Worm (Caenorhabditis elegans) whole organism, L4 larva: ENCODE results near the gene F31E3.12.

Experiments used
- F10B5.3 ChIP-seq: sonication (generic microtip); optimal IDR thresholded peaks from 2 replicates; lab custom pipeline; 2016; ENCODE audit warnings: mild to moderate bottlenecking, missing genetic modification characterization, missing compliant biosample characterization
- ZK546.5 ChIP-seq, 2 experiments: sonication (generic microtip); optimal IDR thresholded peaks; 2 replicates each; lab custom pipeline; 2017; ENCODE audit warnings: missing biosample characterization in 2 of 2, missing genetic modification characterization in 2 of 2
- aha-1 ChIP-seq: fragments of 150-350 bp; peaks from one replicate; lab custom pipeline; 2014; ENCODE audit warnings: missing biosample characterization, missing genetic modification characterization
- ama-1 ChIP-seq: fragments of 150-350 bp; optimal IDR thresholded peaks from 2 replicates; lab custom pipeline; 2014; ENCODE audit warnings: inconsistent platforms, mixed read lengths
- daf-19 ChIP-seq: fragments of 200-800 bp; sonication (Bioruptor generic); conservative IDR thresholded peaks from 2 replicates; pipeline ENCODE4 v1.3.6; 2022; ENCODE audit warnings: missing genetic modification characterization, missing compliant biosample characterization
- duxl-1 ChIP-seq: sonication (generic microtip); optimal IDR thresholded peaks from 2 replicates; lab custom pipeline; 2016; ENCODE audit warnings: mild to moderate bottlenecking, missing genetic modification characterization, moderate library complexity, missing compliant biosample characterization; ENCODE audit not compliant: poor library complexity
- lir-3 ChIP-seq: sonication (generic microtip); optimal IDR thresholded peaks from 2 replicates; lab custom pipeline; 2016; ENCODE audit warnings: mild to moderate bottlenecking, missing genetic modification characterization, missing compliant biosample characterization
- nhr-41 ChIP-seq: fragments of 200-800 bp; sonication (Bioruptor generic); IDR thresholded peaks from 2 replicates; pipeline ENCODE4 v1.3.6; 2022; ENCODE audit warnings: missing genetic modification reagents, missing genetic modification characterization, missing compliant biosample characterization
- pha-4 ChIP-seq, 2 experiments: fragments of 150-350 bp in 1 of 2; fragments of 200-800 bp in 1 of 2; sonication (Bioruptor generic) in 1 of 2; IDR thresholded peaks in 1 of 2; optimal IDR thresholded peaks in 1 of 2; 2 replicates each; pipeline versions ENCODE4 v1.3.6 to Lab custom; 2014 to 2022; ENCODE audit warnings: missing genetic modification characterization in 2 of 2, missing genetic modification reagents in 2 of 2, missing biosample characterization in 1 of 2, missing compliant biosample characterization in 1 of 2
- set-16 ChIP-seq: fragments of 200-800 bp; sonication (Bioruptor generic); IDR thresholded peaks from 2 replicates; pipeline ENCODE4 v1.3.6; 2022; ENCODE audit warnings: missing genetic modification reagents, missing genetic modification characterization, missing compliant biosample characterization
- unc-62 ChIP-seq, 3 experiments: fragments of 150-350 bp in 1 of 3; sonication (generic microtip); optimal IDR thresholded peaks in 2 of 3; peaks in 1 of 3; 1 replicate in 1 of 3; 2 replicates in 2 of 3; lab custom pipeline; 2014 to 2017; ENCODE audit warnings: missing biosample characterization in 3 of 3, missing genetic modification characterization in 3 of 3, missing genetic modification reagents in 3 of 3, missing genotype in 1 of 3
- zag-1 ChIP-seq: fragments of 150-350 bp; optimal IDR thresholded peaks from 2 replicates; lab custom pipeline; 2014; ENCODE audit warnings: missing biosample characterization, missing genetic modification characterization
- zip-11 ChIP-seq: fragments of 200-800 bp; sonication (Bioruptor generic); IDR thresholded peaks from 2 replicates; pipeline ENCODE4 v1.3.6; 2022; ENCODE audit warnings: missing genetic modification characterization, missing compliant biosample characterization

DNA sequence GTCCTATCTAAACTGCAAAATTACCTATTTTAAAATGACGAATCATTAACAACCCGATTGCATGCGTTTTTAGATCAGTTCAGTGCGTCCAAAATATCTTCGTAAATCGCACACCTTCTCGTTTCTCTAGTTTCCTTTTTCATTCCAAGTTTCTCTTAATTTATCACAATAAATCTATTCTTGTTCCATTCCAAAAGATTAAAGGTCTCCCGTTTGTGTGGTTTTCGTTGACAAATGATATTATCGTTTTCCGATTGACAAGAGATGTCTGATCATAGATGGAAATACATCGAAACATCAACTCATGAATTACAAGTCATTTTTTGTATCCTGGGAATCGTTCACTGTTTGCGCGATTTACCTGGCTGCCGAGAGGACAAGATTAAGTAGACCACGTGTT is 24.0 kb downstream of the F31E3.12 start:
- no peak for TF ChIP-seq zip-11
- TF ChIP-seq aha-1: no peak
- TF ChIP-seq duxl-1 (tag; lab: Kevin White, UChicago): no peak
- TF ChIP-seq pha-4 (GFP tag; IDR thresholded peaks at IDR 0.05; lab: Robert Waterston, UW): no peak
- no peak for TF ChIP-seq pha-4 (tag; optimal IDR thresholded peaks at IDR 0.05; lab: Kevin White, UChicago)
- TF ChIP-seq ama-1 (lab: Kevin White, UChicago): no peak
- TF ChIP-seq ZK546.5 (tag; optimal IDR thresholded peaks at IDR 0.05; lab: Kevin White, UChicago): no peak
- no peak for TF ChIP-seq zag-1 (tag; lab: Kevin White, UChicago)
- no peak for TF ChIP-seq unc-62 (GFP tag; optimal IDR thresholded peaks at IDR 0.05 in 1 of 2; lab: Kevin White, UChicago)
- no peak for TF ChIP-seq unc-62 (tag; optimal IDR thresholded peaks at IDR 0.05; lab: Kevin White, UChicago)
- no peak for TF ChIP-seq set-16 (GFP tag; lab: Robert Waterston, UW)
- TF ChIP-seq nhr-41: no peak
- TF ChIP-seq daf-19 (GFP tag; lab: Robert Waterston, UW): no peak
- TF ChIP-seq lir-3 (tag; lab: Kevin White, UChicago): no peak
- TF ChIP-seq F10B5.3 (tag; lab: Kevin White, UChicago): no peak
